Worm (Caenorhabditis elegans) whole organism, midembryonic: Measurements from ENCODE around the gene tam-1.

Experiments used
- T22C8.4 ChIP-seq: fragments of 200-800 bp; sonication (Bioruptor generic); IDR thresholded peaks from 2 replicates; pipeline ENCODE4 v1.3.6; 2022; ENCODE audit warnings: missing genetic modification characterization, missing compliant biosample characterization
- cog-1 ChIP-seq: sonication (generic microtip); optimal IDR thresholded peaks from 2 replicates; lab custom pipeline; 2016; ENCODE audit warnings: missing genetic modification characterization, missing compliant biosample characterization
- flt-1 ChIP-seq: fragments of 200-800 bp; sonication (Bioruptor generic); IDR thresholded peaks from 2 replicates; pipeline ENCODE4 v1.3.6; 2022; ENCODE audit warnings: missing genetic modification characterization, missing compliant biosample characterization
- klf-2 ChIP-seq: fragments of 200-800 bp; sonication (Bioruptor generic); conservative IDR thresholded peaks from 2 replicates; pipeline ENCODE4 v1.3.6; 2022; ENCODE audit warnings: missing genetic modification reagents, missing genetic modification characterization, missing compliant biosample characterization
- med-1 ChIP-seq: sonication (generic microtip); optimal IDR thresholded peaks from 2 replicates; lab custom pipeline; 2017; ENCODE audit warnings: missing genetic modification characterization, mild to moderate bottlenecking, missing compliant biosample characterization, antibody characterized with exemption, missing genetic modification reagents; ENCODE audit not compliant: insufficient read depth
- ref-1 ChIP-seq: fragments of 200-800 bp; sonication (Bioruptor generic); conservative IDR thresholded peaks from 2 replicates; pipeline ENCODE4 v1.3.6; 2022; ENCODE audit warnings: missing genetic modification reagents, missing genetic modification characterization, missing compliant biosample characterization
- tab-1 ChIP-seq: fragments of 200-800 bp; sonication (Bioruptor generic); IDR thresholded peaks from 2 replicates; pipeline ENCODE4 v1.3.6; 2022; ENCODE audit warnings: missing genetic modification characterization, missing compliant biosample characterization
- ztf-23 ChIP-seq: fragments of 200-800 bp; sonication (Bioruptor generic); IDR thresholded peaks from 2 replicates; pipeline ENCODE4 v1.3.6; 2022; ENCODE audit warnings: missing genetic modification reagents, missing genetic modification characterization, missing compliant biosample characterization
- ztf-29 ChIP-seq: fragments of 200-800 bp; sonication (Bioruptor generic); IDR thresholded peaks from 2 replicates; pipeline ENCODE4 v1.3.6; 2022; ENCODE audit warnings: missing genetic modification reagents, missing genetic modification characterization, missing compliant biosample characterization

The tam-1 gene

DNA sequence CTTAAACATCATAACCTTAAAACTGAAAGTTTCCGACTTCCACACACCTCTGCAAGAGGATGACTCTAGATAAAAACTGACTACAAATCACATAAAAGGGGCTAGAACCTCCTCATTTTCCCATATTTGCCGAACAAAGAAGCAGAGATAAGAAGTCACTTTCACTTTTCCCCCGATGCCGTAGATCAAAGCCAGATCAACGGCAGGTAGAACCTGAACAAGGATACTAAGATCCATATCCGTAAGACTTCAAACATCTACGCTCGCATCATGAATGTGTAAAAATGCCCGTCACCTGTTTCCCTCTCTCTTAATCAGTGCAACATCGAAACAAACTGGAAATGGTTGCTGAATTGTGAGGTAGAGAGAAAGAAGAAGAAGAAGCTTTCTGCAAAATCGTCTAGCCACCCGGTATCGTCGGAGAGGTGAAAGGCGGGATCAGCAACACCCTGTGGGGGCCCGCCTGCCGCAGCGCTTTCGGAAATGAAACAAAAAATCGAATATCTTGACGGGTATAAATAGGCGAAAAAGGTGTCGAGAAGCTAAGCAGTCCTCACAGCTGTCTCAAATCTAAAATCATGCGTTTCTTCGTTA lies 44.1 kb downstream of the tam-1 start, which contains the start of gene C02E7.6:
Gene C02E7.6 (plus strand): TSS at position 544 of the 594 bp plus-strand sequence.
- no peak; the same call in 1 of the 2 replicates for TF ChIP-seq klf-2 (GFP tag; lab: Robert Waterston, UW)
- TF ChIP-seq med-1 (GFP tag; lab: Kevin White, UChicago): no peak
- no peak for TF ChIP-seq cog-1
- no peak for TF ChIP-seq ref-1 (GFP tag; lab: Robert Waterston, UW)
- TF ChIP-seq ztf-29 (GFP tag; lab: Robert Waterston, UW): no peak
- no peak for TF ChIP-seq tab-1 (GFP tag; lab: Robert Waterston, UW)
- TF ChIP-seq T22C8.4: no peak
- TF ChIP-seq flt-1 (GFP tag; lab: Robert Waterston, UW): no peak
- TF ChIP-seq ztf-23 (GFP tag; lab: Robert Waterston, UW): no peak

DNA sequence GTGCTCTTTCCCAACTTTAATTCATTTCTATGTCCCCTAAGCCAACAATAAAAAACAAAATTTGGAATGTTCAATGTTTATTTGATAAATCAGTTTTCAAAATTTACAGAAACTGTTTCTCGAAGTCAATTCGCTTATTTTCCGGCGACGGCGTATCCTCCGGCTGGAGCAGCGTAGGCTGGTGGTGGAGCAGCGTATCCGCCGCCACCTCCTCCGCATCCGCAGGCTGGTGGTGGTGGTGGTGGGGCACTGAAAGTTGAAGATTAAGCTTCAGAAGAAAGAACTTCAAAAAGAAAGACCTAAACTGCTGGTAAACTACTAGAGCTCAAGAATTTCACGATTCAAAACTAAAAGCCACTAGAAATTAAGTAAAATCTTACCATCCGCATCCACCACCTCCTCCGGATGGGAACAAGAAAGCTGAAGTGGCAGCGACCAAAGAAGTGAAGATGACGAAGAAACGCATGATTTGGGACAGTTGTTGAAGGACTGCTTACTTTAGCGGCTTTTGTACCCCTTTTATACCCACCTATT lies 44.7 kb downstream of the tam-1 start, which contains the start of gene C02E7.7:
Gene C02E7.7 (minus strand): TSS at position 484 of the 534 bp plus-strand sequence.
- TF ChIP-seq cog-1: no peak

DNA sequence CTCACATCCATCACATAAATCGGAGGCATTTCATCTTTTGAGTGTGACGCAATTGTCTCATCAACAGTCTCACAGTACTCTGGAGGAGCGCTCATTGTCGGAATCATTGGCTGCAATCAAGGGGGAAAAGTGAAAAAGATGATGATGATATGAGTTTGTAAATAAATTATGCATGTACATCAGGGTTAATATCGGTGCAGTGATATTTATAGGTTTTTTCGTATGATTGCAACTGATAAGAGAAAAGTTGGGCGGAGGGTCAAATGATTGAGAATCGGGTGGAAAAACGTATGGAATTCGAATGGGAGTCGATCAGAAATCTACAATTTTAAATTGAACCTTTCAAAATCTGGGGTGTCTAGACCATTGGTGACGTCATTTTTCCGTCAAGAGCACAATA lies 48.0 kb downstream of the tam-1 start, which contains the start of gene H23N18.6:
Gene H23N18.6 (minus strand): TSS at position 201 of the 400 bp plus-strand sequence.
- TF ChIP-seq flt-1 (GFP tag; lab: Robert Waterston, UW): no peak

DNA sequence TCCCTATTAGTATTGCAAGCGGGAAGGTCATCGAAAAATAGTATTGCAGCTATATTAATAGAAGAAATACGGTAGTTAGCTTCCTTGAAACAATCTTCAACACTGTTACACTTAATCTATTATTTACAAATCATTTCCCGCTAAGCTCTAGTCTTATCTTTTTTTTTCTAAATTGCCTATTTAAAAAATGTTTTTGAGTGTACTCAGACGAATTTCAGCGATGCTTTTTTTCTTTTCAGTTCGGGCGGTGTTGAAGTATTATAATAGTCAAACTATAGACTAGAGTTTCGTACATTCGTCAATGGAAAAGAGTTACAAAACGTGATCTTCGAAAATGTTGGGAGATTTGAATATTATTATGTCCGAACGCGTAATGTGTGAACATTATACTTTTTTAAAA lies 49.0 kb downstream of the tam-1 start:
- no peak for TF ChIP-seq ztf-29 (GFP tag; lab: Robert Waterston, UW)
- TF ChIP-seq flt-1 (GFP tag; lab: Robert Waterston, UW): no peak
- no peak for TF ChIP-seq ref-1 (GFP tag; lab: Robert Waterston, UW)
- no peak for TF ChIP-seq ztf-23 (GFP tag; lab: Robert Waterston, UW)
- TF ChIP-seq T22C8.4: no peak
- no peak for TF ChIP-seq klf-2 (GFP tag; lab: Robert Waterston, UW)
- TF ChIP-seq cog-1: no peak
- TF ChIP-seq med-1 (GFP tag; lab: Kevin White, UChicago): no peak
- TF ChIP-seq tab-1 (GFP tag; lab: Robert Waterston, UW): no peak

DNA sequence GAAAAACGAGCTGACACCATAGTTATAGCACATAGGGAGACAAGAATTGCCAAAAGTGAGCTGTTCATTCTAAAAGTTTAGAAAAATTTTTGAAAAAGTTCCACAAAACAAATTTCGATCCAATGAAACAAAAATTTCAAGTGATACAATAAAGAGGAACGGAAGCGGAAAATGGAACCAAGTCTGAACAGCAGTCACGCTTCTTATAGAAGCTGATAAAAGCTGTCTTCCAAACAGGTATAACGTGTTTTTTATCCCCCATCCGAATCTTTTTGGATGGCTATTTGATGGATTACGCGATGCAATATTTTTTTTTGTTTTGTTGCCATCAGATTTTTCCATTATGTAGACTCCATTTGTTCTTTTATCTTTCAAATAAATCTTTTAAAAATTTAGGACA lies 50.6 kb downstream of the tam-1 start, which contains the start of gene H23N18.5:
Gene H23N18.5 (minus strand): TSS at position 69 of the 400 bp plus-strand sequence.
- TF ChIP-seq T22C8.4: no peak
- no peak for TF ChIP-seq med-1 (GFP tag; lab: Kevin White, UChicago)
- no peak for TF ChIP-seq ztf-29 (GFP tag; lab: Robert Waterston, UW)
- TF ChIP-seq ztf-23 (GFP tag; lab: Robert Waterston, UW): no peak
- no peak for TF ChIP-seq ref-1 (GFP tag; lab: Robert Waterston, UW)
- no peak for TF ChIP-seq klf-2 (GFP tag; lab: Robert Waterston, UW)
- TF ChIP-seq cog-1: no peak
